Worm (Caenorhabditis elegans): Measurements from ENCODE around the gene Y48A6C.4.

Y48A6C.4 gene

DNA sequence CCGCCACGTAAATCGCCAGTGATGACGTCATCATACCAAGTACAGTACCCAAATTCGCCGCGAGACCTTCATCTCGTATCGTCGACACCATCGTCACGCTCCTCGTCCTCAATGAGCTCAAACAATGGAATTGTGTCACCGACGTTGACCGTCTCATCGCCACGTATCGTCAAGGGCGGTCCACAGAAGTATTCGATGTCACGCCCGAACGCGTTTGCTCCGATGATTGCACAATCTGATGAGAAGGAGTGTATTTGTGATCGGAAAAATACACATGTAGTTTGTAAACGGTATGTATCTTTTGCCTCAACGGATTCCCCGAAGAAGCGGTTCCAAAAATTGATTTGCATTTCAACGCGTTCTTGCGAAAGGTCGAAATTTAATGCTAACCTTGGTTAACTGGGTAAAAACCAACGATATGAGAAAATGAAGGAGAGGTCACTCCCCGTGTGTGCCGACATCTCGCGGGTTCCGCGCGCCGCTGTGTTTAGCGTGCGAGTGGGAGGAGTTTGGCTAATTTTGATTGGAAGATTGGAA is 29.4 kb upstream of the Y48A6C.4 start:
- TF ChIP-seq aptf-3 (GFP tag; IDR thresholded peaks at IDR 0.05) (0 out of 2 replicates have a peak, but pooled peaks have one; percentile 41), pbrm-1 (GFP tag; IDR thresholded peaks at IDR 0.05) (peak; percentile 92), somi-1 (GFP tag; optimal IDR thresholded peaks at IDR 0.05) (no peak), mel-28 (tag; optimal IDR thresholded peaks at IDR 0.05; ENCODE audit: borderline replicate concordance) (peak; percentile 3), atf-7 (tag; optimal IDR thresholded peaks at IDR 0.05) (peak; percentile 35), bed-1 (GFP tag; IDR thresholded peaks at IDR 0.05) (no peak), B0035.1 (tag; optimal IDR thresholded peaks at IDR 0.05) (no peak), ztf-25 (GFP tag; IDR thresholded peaks at IDR 0.05) (peak; percentile 68; the same call in 1 of the 2 replicates), B0019.2 (GFP tag; conservative IDR thresholded peaks at IDR 0.05) (no peak), lin-35 (GFP tag; optimal IDR thresholded peaks at IDR 0.05) (peak in 1 of 3 experiments; percentile 30), ceh-58 (GFP tag; IDR thresholded peaks at IDR 0.05) (0 out of 2 replicates have a peak, but pooled peaks have one; percentile 27), ets-4 (GFP tag; optimal IDR thresholded peaks at IDR 0.05) (no peak), Y95B8A.8 (GFP tag; IDR thresholded peaks at IDR 0.05) (peak; percentile 69; the same call in 1 of the 2 replicates), rec-8 (tag; optimal IDR thresholded peaks at IDR 0.05) (peak in 1 of 2 experiments; percentile 4), F39B2.1 (GFP tag; IDR thresholded peaks at IDR 0.05) (no peak), nfya-1 (tag; optimal IDR thresholded peaks at IDR 0.05; ENCODE audit: borderline replicate concordance, insufficient read depth) (no peak), F10E7.11 (tag; optimal IDR thresholded peaks at IDR 0.05) (peak; percentile 29), egl-18 (GFP tag; IDR thresholded peaks at IDR 0.05) (no peak), nfya-2 (GFP tag; IDR thresholded peaks at IDR 0.05) (0 out of 2 replicates have a peak, but pooled peaks have one; percentile 4), repo-1 (tag; optimal IDR thresholded peaks at IDR 0.05) (peak; percentile 75), lsy-27 (tag; optimal IDR thresholded peaks at IDR 0.05; ENCODE audit: borderline replicate concordance, insufficient read depth) (no peak), Y56A3A.18 (GFP tag; IDR thresholded peaks at IDR 0.05) (peak; percentile 57; the same call in 1 of the 2 replicates), ama-1 (optimal IDR thresholded peaks at IDR 0.05) (peak; percentile 97), ama-1 (GFP tag; optimal IDR thresholded peaks at IDR 0.05) (no peak), hmg-1.2 (GFP tag; IDR thresholded peaks at IDR 0.05) (peak; percentile 93), ztf-26 (tag; optimal IDR thresholded peaks at IDR 0.05) (peak; percentile 26), D2030.7 (GFP tag; IDR thresholded peaks at IDR 0.05) (peak; percentile 89), unc-62 (GFP tag; optimal IDR thresholded peaks at IDR 0.05) (no peak), nfyb-1 (GFP tag; IDR thresholded peaks at IDR 0.05) (peak; percentile 68), akir-1 (GFP tag; optimal IDR thresholded peaks at IDR 0.05) (no peak), lir-1 (GFP tag; conservative IDR thresholded peaks at IDR 0.05) (peak; percentile 67; the same call in 1 of the 2 replicates), nhr-179 (tag; optimal IDR thresholded peaks at IDR 0.05) (no peak), F33H1.4 (GFP tag; IDR thresholded peaks at IDR 0.05) (peak; percentile 65), C17E4.6 (GFP tag; IDR thresholded peaks at IDR 0.05) (peak; percentile 62; the same call in 1 of the 2 replicates), pha-4 (tag; optimal IDR thresholded peaks at IDR 0.05) (no peak), nhr-90 (tag; optimal IDR thresholded peaks at IDR 0.05) (no peak), snpc-1.1 (tag; optimal IDR thresholded peaks at IDR 0.05; ENCODE audit: insufficient read depth) (peak; percentile 98), B0261.1 (tag; optimal IDR thresholded peaks at IDR 0.05) (no peak), ceh-40 (GFP tag; IDR thresholded peaks at IDR 0.05) (peak; percentile 20; the same call in 1 of the 2 replicates), unc-130 (GFP tag; optimal IDR thresholded peaks at IDR 0.05) (peak; percentile 52), tbp1 (GFP tag; optimal IDR thresholded peaks at IDR 0.05) (peak; percentile 78), F57A8.1 (GFP tag; optimal IDR thresholded peaks at IDR 0.05) (no peak), ztf-22 (GFP tag; optimal IDR thresholded peaks at IDR 0.05) (no peak), F49E8.2 (tag; optimal IDR thresholded peaks at IDR 0.05; ENCODE audit: insufficient read depth) (peak; percentile 92), ztf-18 (tag; optimal IDR thresholded peaks at IDR 0.05) (peak; percentile 2), lin-40 (tag; optimal IDR thresholded peaks at IDR 0.05) (peak; percentile 24), ztf-6 (GFP tag; IDR thresholded peaks at IDR 0.05) (no peak)
